Fruit fly (Drosophila melanogaster) whole organism: Measurements from ENCODE around the gene bmm.

Experiments
- Dll ChIP-seq: fragments of >200 bp; optimal IDR thresholded peaks from 2 replicates; lab custom pipeline; 2017
- EcR ChIP-seq, 2 experiments: fragments of >200 bp; optimal IDR thresholded peaks; 2 replicates each; lab custom pipeline; 2017; ENCODE audit warnings: missing biosample characterization in 2 of 2, missing genetic modification characterization in 2 of 2, missing genetic modification reagents in 2 of 2
- pan ChIP-seq: fragments of >200 bp; optimal IDR thresholded peaks from 2 replicates; lab custom pipeline; 2017
- psq ChIP-seq: fragments of >200 bp; optimal IDR thresholded peaks from 2 replicates; lab custom pipeline; 2017
- usp ChIP-seq: fragments of >200 bp; optimal IDR thresholded peaks from 2 replicates; lab custom pipeline; 2017; ENCODE audit warnings: missing biosample characterization, missing genetic modification characterization, mixed read lengths

dm6 chr3L:14731790-14732189 lies 54.4 kb downstream of the bmm start:
- TF ChIP-seq pan (lab: Kevin White, UChicago) (no peak), usp (GFP tag; lab: Kevin White, UChicago) (no peak), Dll (no peak), EcR (GFP tag; optimal IDR thresholded peaks at IDR 0.05; lab: Kevin White, UChicago) (no peak), psq (lab: Kevin White, UChicago) (no peak)
